Worm (Caenorhabditis elegans) whole organism, late embryonic: ENCODE results near the gene Y105C5A.9.
A peak's percentile ranks its signal among the peaks of the same experiment; 100 is the strongest.

Experiments
- C38D4.7 ChIP-seq: fragments of 200-800 bp; sonication (Bioruptor generic); optimal IDR thresholded peaks from 2 replicates; lab custom pipeline; 2018; ENCODE audit warnings: mild to moderate bottlenecking, missing genetic modification characterization, moderate library complexity, missing compliant biosample characterization
- F13H6.1 ChIP-seq: sonication (generic microtip); optimal IDR thresholded peaks from 2 replicates; lab custom pipeline; 2016; ENCODE audit warnings: missing genetic modification characterization, missing compliant biosample characterization
- Y22D7AL.16 ChIP-seq: sonication (generic microtip); optimal IDR thresholded peaks from 2 replicates; lab custom pipeline; 2016; ENCODE audit warnings: missing genetic modification characterization, missing compliant biosample characterization
- ahr-1 ChIP-seq: sonication (generic microtip); optimal IDR thresholded peaks from 2 replicates; lab custom pipeline; 2016; ENCODE audit warnings: missing genetic modification characterization, missing compliant biosample characterization
- ceh-14 ChIP-seq: sonication (generic microtip); optimal IDR thresholded peaks from 2 replicates; lab custom pipeline; 2016; ENCODE audit warnings: missing genotype, missing genetic modification characterization, missing compliant biosample characterization
- ceh-18 ChIP-seq: sonication (generic microtip); optimal IDR thresholded peaks from 2 replicates; lab custom pipeline; 2016; ENCODE audit warnings: missing genetic modification characterization, missing compliant biosample characterization
- ceh-19 ChIP-seq: fragments of 200-800 bp; sonication (Bioruptor generic); optimal IDR thresholded peaks from 2 replicates; lab custom pipeline; 2018; ENCODE audit warnings: mild to moderate bottlenecking, missing genetic modification characterization, missing compliant biosample characterization
- ceh-24 ChIP-seq: sonication (generic microtip); optimal IDR thresholded peaks from 2 replicates; lab custom pipeline; 2016; ENCODE audit warnings: mild to moderate bottlenecking, missing genetic modification characterization, missing compliant biosample characterization
- ceh-31 ChIP-seq: sonication (generic microtip); optimal IDR thresholded peaks from 2 replicates; lab custom pipeline; 2016; ENCODE audit warnings: missing genetic modification characterization, missing compliant biosample characterization
- ceh-34 ChIP-seq: sonication (generic microtip); optimal IDR thresholded peaks from 2 replicates; lab custom pipeline; 2016; ENCODE audit warnings: mild to moderate bottlenecking, missing genetic modification characterization, missing compliant biosample characterization
- ceh-45 ChIP-seq: fragments of 200-800 bp; sonication (Bioruptor generic); IDR thresholded peaks from 2 replicates; pipeline ENCODE4 v1.3.6; 2022; ENCODE audit warnings: missing genetic modification reagents, missing genetic modification characterization, missing compliant biosample characterization
- ceh-48 ChIP-seq: sonication (generic microtip); optimal IDR thresholded peaks from 2 replicates; lab custom pipeline; 2016; ENCODE audit warnings: missing genetic modification characterization, inconsistent platforms, missing compliant biosample characterization
- ceh-6 ChIP-seq: fragments of 200-800 bp; sonication (Bioruptor generic); optimal IDR thresholded peaks from 2 replicates; lab custom pipeline; 2018; ENCODE audit warnings: mild to moderate bottlenecking, missing genetic modification characterization, missing compliant biosample characterization
- ceh-9 ChIP-seq: sonication (generic microtip); optimal IDR thresholded peaks from 2 replicates; lab custom pipeline; 2016; ENCODE audit warnings: mild to moderate bottlenecking, missing genetic modification characterization, inconsistent platforms, missing compliant biosample characterization
- che-1 ChIP-seq: sonication (generic microtip); optimal IDR thresholded peaks from 2 replicates; lab custom pipeline; 2016; ENCODE audit warnings: mild to moderate bottlenecking, missing genetic modification characterization, missing compliant biosample characterization
- dmd-4 ChIP-seq: sonication (generic microtip); optimal IDR thresholded peaks from 2 replicates; lab custom pipeline; 2016; ENCODE audit warnings: borderline replicate concordance, missing genetic modification characterization, missing compliant biosample characterization
- dve-1 ChIP-seq: sonication (generic microtip); optimal IDR thresholded peaks from 2 replicates; lab custom pipeline; 2017; ENCODE audit warnings: antibody characterized with exemption, mild to moderate bottlenecking, missing genetic modification characterization, missing compliant biosample characterization
- elt-2 ChIP-seq: sonication (generic microtip); optimal IDR thresholded peaks from 2 replicates; lab custom pipeline; 2016; ENCODE audit warnings: missing genetic modification reagents, missing genetic modification characterization, missing compliant biosample characterization
- eyg-1 ChIP-seq: sonication (generic microtip); optimal IDR thresholded peaks from 2 replicates; lab custom pipeline; 2016; ENCODE audit warnings: missing genotype, missing genetic modification characterization, missing compliant biosample characterization
- fax-1 ChIP-seq: sonication (generic microtip); optimal IDR thresholded peaks from 2 replicates; lab custom pipeline; 2016; ENCODE audit warnings: missing genotype, missing genetic modification characterization, missing compliant biosample characterization
- fkh-6 ChIP-seq: sonication (generic microtip); optimal IDR thresholded peaks from 2 replicates; lab custom pipeline; 2016; ENCODE audit warnings: missing genetic modification characterization, missing compliant biosample characterization
- gmeb-2 ChIP-seq: sonication (generic microtip); optimal IDR thresholded peaks from 2 replicates; lab custom pipeline; 2016; ENCODE audit warnings: missing genetic modification characterization, inconsistent platforms, missing compliant biosample characterization
- lin-11 ChIP-seq: fragments of 200-800 bp; sonication (Bioruptor generic); optimal IDR thresholded peaks from 2 replicates; lab custom pipeline; 2018; ENCODE audit warnings: mild to moderate bottlenecking, missing genetic modification characterization, missing compliant biosample characterization
- nfya-1 ChIP-seq: sonication (generic microtip); optimal IDR thresholded peaks from 2 replicates; lab custom pipeline; 2017; ENCODE audit warnings: missing genetic modification characterization, mild to moderate bottlenecking, missing compliant biosample characterization, antibody characterized with exemption, moderate library complexity
- nhr-11 ChIP-seq: fragments of 150-350 bp; optimal IDR thresholded peaks from 2 replicates; lab custom pipeline; 2014; ENCODE audit warnings: missing biosample characterization, missing genetic modification characterization
- nhr-232 ChIP-seq: sonication (generic microtip); optimal IDR thresholded peaks from 2 replicates; lab custom pipeline; 2016; ENCODE audit warnings: missing genetic modification characterization, missing compliant biosample characterization
- odd-2 ChIP-seq: sonication (generic microtip); optimal IDR thresholded peaks from 2 replicates; lab custom pipeline; 2017; ENCODE audit warnings: antibody characterized with exemption, mild to moderate bottlenecking, missing genetic modification characterization, missing compliant biosample characterization
- pag-3 ChIP-seq: sonication (generic microtip); optimal IDR thresholded peaks from 2 replicates; lab custom pipeline; 2016; ENCODE audit warnings: missing compliant biosample characterization, missing genetic modification characterization, borderline replicate concordance
- pax-1 ChIP-seq: fragments of 150-350 bp; optimal IDR thresholded peaks from 2 replicates; lab custom pipeline; 2014; ENCODE audit warnings: missing biosample characterization, missing genetic modification characterization
- pha-4 ChIP-seq: fragments of 150-350 bp; optimal IDR thresholded peaks from 2 replicates; lab custom pipeline; 2018; ENCODE audit warnings: missing biosample characterization, missing genetic modification reagents, missing genetic modification characterization
- pros-1 ChIP-seq: fragments of 150-350 bp; optimal IDR thresholded peaks from 2 replicates; lab custom pipeline; 2014; ENCODE audit warnings: missing biosample characterization, missing genetic modification reagents, missing genetic modification characterization
- rnt-1 ChIP-seq: sonication (generic microtip); optimal IDR thresholded peaks from 2 replicates; lab custom pipeline; 2016; ENCODE audit warnings: missing genetic modification characterization, missing compliant biosample characterization
- sox-4 ChIP-seq: sonication (generic microtip); optimal IDR thresholded peaks from 2 replicates; lab custom pipeline; 2017; ENCODE audit warnings: mild to moderate bottlenecking, missing genetic modification characterization, inconsistent platforms, missing compliant biosample characterization
- syd-9 ChIP-seq: sonication (generic microtip); optimal IDR thresholded peaks from 2 replicates; lab custom pipeline; 2016; ENCODE audit warnings: mild to moderate bottlenecking, missing genetic modification characterization, moderate library complexity, missing compliant biosample characterization
- tbx-2 ChIP-seq: sonication (generic microtip); optimal IDR thresholded peaks from 2 replicates; lab custom pipeline; 2016; ENCODE audit warnings: missing genetic modification characterization, missing compliant biosample characterization
- tbx-7 ChIP-seq: sonication (generic microtip); optimal IDR thresholded peaks from 2 replicates; lab custom pipeline; 2016; ENCODE audit warnings: missing genotype, missing genetic modification characterization, missing compliant biosample characterization
- unc-3 ChIP-seq, 2 experiments: fragments of 200-800 bp in 1 of 2; sonication (Bioruptor generic) in 1 of 2; sonication (generic microtip) in 1 of 2; conservative IDR thresholded peaks in 1 of 2; optimal IDR thresholded peaks in 1 of 2; 2 replicates each; pipeline versions ENCODE4 v1.3.6 to Lab custom; 2016 to 2022; ENCODE audit warnings: missing compliant biosample characterization in 2 of 2, missing genetic modification characterization in 2 of 2, missing genetic modification reagents in 1 of 2
- unc-42 ChIP-seq: sonication (generic microtip); optimal IDR thresholded peaks from 2 replicates; lab custom pipeline; 2016; ENCODE audit warnings: missing genotype, missing genetic modification characterization, missing compliant biosample characterization
- zip-5 ChIP-seq: sonication (generic microtip); optimal IDR thresholded peaks from 2 replicates; lab custom pipeline; 2016; ENCODE audit warnings: missing genetic modification characterization, missing compliant biosample characterization

Gene Y105C5A.9

ce11 chrIV:15631217-15631616 lies at the start of gene Y105C5A.9:
TSS of gene Y105C5A.9 (plus strand) at chrIV:15631517.
- TF ChIP-seq sox-4 (tag; lab: Kevin White, UChicago) (no peak), nhr-232 (tag; lab: Kevin White, UChicago) (no peak), ceh-6 (no peak), Y22D7AL.16 (tag; lab: Kevin White, UChicago) (no peak), pax-1 (tag; lab: Kevin White, UChicago) (no peak), eyg-1 (tag; lab: Kevin White, UChicago) (no peak), ceh-18 (tag; lab: Kevin White, UChicago) (no peak), ceh-19 (GFP tag; lab: Kevin White, UChicago) (no peak)

ce11 chrIV:15583620-15584019 lies 47.7 kb upstream of the Y105C5A.9 start, which contains the start of gene Y105C5A.508:
TSS of gene Y105C5A.508 (plus strand) at chrIV:15583920.
- TF ChIP-seq tbx-7 (tag; lab: Kevin White, UChicago) (no peak), ahr-1 (tag; lab: Kevin White, UChicago) (no peak), unc-42 (no peak), ceh-14 (tag; lab: Kevin White, UChicago) (no peak), ceh-48 (no peak), ceh-34 (tag; lab: Kevin White, UChicago) (no peak), unc-3 (GFP tag; conservative IDR thresholded peaks at IDR 0.05; lab: Robert Waterston, UW) (no peak), unc-3 (tag; optimal IDR thresholded peaks at IDR 0.05; lab: Kevin White, UChicago) (no peak), nfya-1 (no peak)
- TF ChIP-seq, all 69 proteins: peak for 0

ce11 chrIV:15588879-15589278 lies 42.4 kb upstream of the Y105C5A.9 start:
- TF ChIP-seq ceh-31 (tag; lab: Kevin White, UChicago) (no peak), fax-1 (no peak), unc-3 (GFP tag; conservative IDR thresholded peaks at IDR 0.05; lab: Robert Waterston, UW) (no peak), unc-3 (tag; optimal IDR thresholded peaks at IDR 0.05; lab: Kevin White, UChicago) (no peak), dmd-4 (tag; lab: Kevin White, UChicago) (no peak), pha-4 (tag; lab: Kevin White, UChicago) (no peak), ceh-24 (no peak), pag-3 (tag; lab: Kevin White, UChicago) (no peak), ceh-14 (tag; lab: Kevin White, UChicago) (no peak), ahr-1 (tag; lab: Kevin White, UChicago) (no peak), C38D4.7 (GFP tag; lab: Kevin White, UChicago) (no peak), lin-11 (no peak), tbx-2 (no peak), gmeb-2 (tag; lab: Kevin White, UChicago) (no peak), fkh-6 (tag; lab: Kevin White, UChicago) (no peak), dve-1 (tag; lab: Kevin White, UChicago) (no peak), ceh-45 (GFP tag; lab: Robert Waterston, UW) (no peak), odd-2 (tag; lab: Kevin White, UChicago) (no peak)

- TF ChIP-seq elt-2 (tag; lab: Kevin White, UChicago), result peak; percentile 34
- TF ChIP-seq, all 69 proteins: peak for 1; not testable (repeated sequence) for 68
Measured at ce11 chrIV:15590397-15590796, 40.9 kb upstream of the Y105C5A.9 start, which contains the start of gene abu-5. TSS of gene abu-5 (plus strand) at chrIV:15590697.

- TF ChIP-seq ceh-34 (tag; lab: Kevin White, UChicago), result no peak
- no peak for TF ChIP-seq che-1 (tag; lab: Kevin White, UChicago)
- TF ChIP-seq dmd-4 (tag; lab: Kevin White, UChicago), result no peak
- no peak for TF ChIP-seq sox-4 (tag; lab: Kevin White, UChicago)
- no peak for TF ChIP-seq pros-1 (tag; lab: Kevin White, UChicago)
- TF ChIP-seq rnt-1 (tag; lab: Kevin White, UChicago), result no peak
- TF ChIP-seq ceh-9 (tag; lab: Kevin White, UChicago), result no peak
- TF ChIP-seq eyg-1 (tag; lab: Kevin White, UChicago), result no peak
- no peak for TF ChIP-seq ceh-31 (tag; lab: Kevin White, UChicago)
- no peak for TF ChIP-seq ceh-18 (tag; lab: Kevin White, UChicago)
- TF ChIP-seq F13H6.1 (tag; lab: Kevin White, UChicago), result no peak
- no peak for TF ChIP-seq zip-5 (tag; lab: Kevin White, UChicago)
- TF ChIP-seq syd-9 (tag; lab: Kevin White, UChicago), result no peak
- TF ChIP-seq nhr-11, result no peak
Measured at ce11 chrIV:15591975-15592374, 39.3 kb upstream of the Y105C5A.9 start.
